Fruit fly (Drosophila melanogaster): ENCODE measurements around the gene CG15312.

Gene CG15312

dm6 chrX:10009794-10010614 is 60.7 kb downstream of the CG15312 start, which contains the start of gene Dna2:
TSS of gene Dna2 (plus strand) at chrX:10010481.
- no peak for TF ChIP-seq ham (GFP tag; IDR thresholded peaks at IDR 0.05)
- peak; percentile 46 for TF ChIP-seq Xbp1 (GFP tag; optimal IDR thresholded peaks at IDR 0.05)
- TF ChIP-seq grau (tag; optimal IDR thresholded peaks at IDR 0.05): peak; percentile 25
- TF ChIP-seq row (GFP tag; IDR thresholded peaks at IDR 0.05): peak; percentile 23; the same call in 1 of the 3 replicates
- TF ChIP-seq CG15696 (tag; optimal IDR thresholded peaks at IDR 0.05): peak; percentile 48
- TF ChIP-seq Dfd (GFP tag; optimal IDR thresholded peaks at IDR 0.05): peak in 1 of 2 experiments; percentile 6
- 0 out of 3 replicates have a peak, but pooled peaks have one; percentile 34 for TF ChIP-seq Aef1 (GFP tag; IDR thresholded peaks at IDR 0.05)
- peak; percentile 34 for TF ChIP-seq CoRest (tag; optimal IDR thresholded peaks at IDR 0.05)
- TF ChIP-seq CG9215 (GFP tag; IDR thresholded peaks at IDR 0.05): peak; percentile 5; the same call in 1 of the 2 replicates
- TF ChIP-seq Dip2 (GFP tag; IDR thresholded peaks at IDR 0.05): peak; percentile 92
- peak; percentile 29 for TF ChIP-seq CG17829 (tag; optimal IDR thresholded peaks at IDR 0.05)
- TF ChIP-seq CG4424 (GFP tag; optimal IDR thresholded peaks at IDR 0.05): peak; percentile 11
- TF ChIP-seq croc (GFP tag; conservative IDR thresholded peaks at IDR 0.05): peak; percentile 14; the same call in 1 of the 3 replicates
- TF ChIP-seq ind (GFP tag; optimal IDR thresholded peaks at IDR 0.05): peak; percentile 15
- TF ChIP-seq CG1602 (GFP tag; optimal IDR thresholded peaks at IDR 0.05): peak; percentile 24
- TF ChIP-seq CG17361 (GFP tag; IDR thresholded peaks at IDR 0.05): peak; percentile 70
- TF ChIP-seq Six4 (GFP tag; optimal IDR thresholded peaks at IDR 0.05): no peak
- TF ChIP-seq CG31441 (GFP tag; IDR thresholded peaks at IDR 0.05): 0 out of 2 replicates have a peak, but pooled peaks have one; percentile 22
- TF ChIP-seq CG5245 (GFP tag; optimal IDR thresholded peaks at IDR 0.05): no peak
- peak; percentile 41 for TF ChIP-seq CG2116 (GFP tag; optimal IDR thresholded peaks at IDR 0.05)
- peak; percentile 41; the same call in 1 of the 2 replicates for TF ChIP-seq Rfx (GFP tag; IDR thresholded peaks at IDR 0.05)
- no peak for TF ChIP-seq CG4282 (GFP tag; optimal IDR thresholded peaks at IDR 0.05)
- peak; percentile 8; the same call in 1 of the 2 replicates for TF ChIP-seq CG10959 (GFP tag; IDR thresholded peaks at IDR 0.05)
- peak; percentile 23 for TF ChIP-seq Hr3 (GFP tag; optimal IDR thresholded peaks at IDR 0.05)
- peak; percentile 11 for TF ChIP-seq CG30403 (GFP tag; optimal IDR thresholded peaks at IDR 0.05)
- TF ChIP-seq prd (optimal IDR thresholded peaks at IDR 0.05): no peak
- peak; percentile 41; the same call in 2 of the 3 replicates for TF ChIP-seq prd (GFP tag; IDR thresholded peaks at IDR 0.05)
- 0 out of 3 replicates have a peak, but pooled peaks have one; percentile 33 for TF ChIP-seq Dbx (GFP tag; IDR thresholded peaks at IDR 0.05)
- TF ChIP-seq CG9797 (GFP tag; optimal IDR thresholded peaks at IDR 0.05): peak; percentile 4
- peak; percentile 57 for TF ChIP-seq nmo (GFP tag; optimal IDR thresholded peaks at IDR 0.05)
- TF ChIP-seq CG8478 (optimal IDR thresholded peaks at IDR 0.05): no peak
- TF ChIP-seq Ets65A (GFP tag): peak; percentile 85
- no peak for TF ChIP-seq CG34224 (GFP tag; IDR thresholded peaks at IDR 0.05; ENCODE audit: partially characterized antibody)
- peak; percentile 95 for TF ChIP-seq CG31365 (tag; optimal IDR thresholded peaks at IDR 0.05)
- TF ChIP-seq tgo (GFP tag; IDR thresholded peaks at IDR 0.05): no peak
- TF ChIP-seq H2.0 (GFP tag; IDR thresholded peaks at IDR 0.05): no peak
- peak; percentile 15 for TF ChIP-seq BEAF-32 (GFP tag; optimal IDR thresholded peaks at IDR 0.05)
- no peak for TF ChIP-seq CG17385 (GFP tag; optimal IDR thresholded peaks at IDR 0.05)
- no peak for TF ChIP-seq CG6791 (GFP tag; IDR thresholded peaks at IDR 0.05; ENCODE audit: partially characterized antibody)
- TF ChIP-seq Sry-β (GFP tag; optimal IDR thresholded peaks at IDR 0.05): peak; percentile 66
- TF ChIP-seq knrl (GFP tag; IDR thresholded peaks at IDR 0.05; ENCODE audit: partially characterized antibody): peak; percentile 34; the same call in 1 of the 3 replicates
- TF ChIP-seq Stat92E (GFP tag; optimal IDR thresholded peaks at IDR 0.05): no peak
- 0 out of 2 replicates have a peak, but pooled peaks have one; percentile 5 for TF ChIP-seq CG11247 (GFP tag; IDR thresholded peaks at IDR 0.05)
- peak; percentile 24 for TF ChIP-seq gem (tag; optimal IDR thresholded peaks at IDR 0.05)
- TF ChIP-seq CG9817 (tag; optimal IDR thresholded peaks at IDR 0.05): peak; percentile 28
- TF ChIP-seq Gug (GFP tag; IDR thresholded peaks at IDR 0.05): 0 out of 4 replicates have a peak, but pooled peaks have one; percentile 26
- TF ChIP-seq CG11504 (tag; optimal IDR thresholded peaks at IDR 0.05): peak; percentile 38
- peak; percentile 1 for TF ChIP-seq Hsf (GFP tag; optimal IDR thresholded peaks at IDR 0.05)
- peak; percentile 86 for TF ChIP-seq E2f2 (GFP tag; IDR thresholded peaks at IDR 0.05)
